Fruit fly (Drosophila melanogaster) ovary, adult (tissue): ENCODE data around the gene zetaCOP.

Experiments used
- CG17801 ChIP-seq: fragments of 200-800 bp; optimal IDR thresholded peaks from 2 replicates; lab custom pipeline; 2019; ENCODE audit warnings: missing biosample characterization, mild to moderate bottlenecking, missing genetic modification characterization, moderate library complexity; ENCODE audit not compliant: partially characterized antibody

zetaCOP gene

DNA sequence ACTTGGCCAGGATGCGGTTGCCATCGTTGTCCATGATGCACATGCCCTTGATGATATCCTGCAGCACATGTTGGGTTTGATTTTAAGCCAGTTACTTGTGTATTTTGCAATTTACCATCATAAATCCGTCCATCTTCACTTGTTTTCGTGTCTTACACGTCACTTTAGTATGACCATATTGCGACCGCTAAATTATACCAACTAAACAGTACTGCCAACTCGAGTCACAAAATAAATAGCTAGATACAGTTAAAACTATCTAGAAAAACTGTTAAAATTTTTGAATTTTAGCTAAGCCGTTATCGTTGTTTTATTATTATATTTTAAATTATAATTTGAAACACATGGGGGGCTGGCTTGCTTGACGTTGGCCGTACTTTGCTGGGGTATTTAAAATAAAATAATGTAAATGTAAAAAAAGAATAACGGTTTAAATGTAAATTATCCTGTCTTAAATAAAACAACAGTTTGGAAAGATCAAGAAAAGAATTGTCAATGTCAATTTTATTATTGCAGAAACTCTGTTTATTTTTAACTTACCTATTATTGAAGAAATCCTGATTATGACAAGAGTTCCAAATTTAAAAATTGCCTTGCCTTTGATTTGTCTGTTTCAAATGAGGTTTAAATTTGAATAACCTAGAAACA, at the start of gene zetaCOP, which contains the start of gene CG13032:
Gene zetaCOP (minus strand): TSS at position 189 of the 648 bp plus-strand sequence.
Gene CG13032 (plus strand): TSS at position 598 of the 648 bp plus-strand sequence.
- TF ChIP-seq CG17801 = peak; percentile 19

DNA sequence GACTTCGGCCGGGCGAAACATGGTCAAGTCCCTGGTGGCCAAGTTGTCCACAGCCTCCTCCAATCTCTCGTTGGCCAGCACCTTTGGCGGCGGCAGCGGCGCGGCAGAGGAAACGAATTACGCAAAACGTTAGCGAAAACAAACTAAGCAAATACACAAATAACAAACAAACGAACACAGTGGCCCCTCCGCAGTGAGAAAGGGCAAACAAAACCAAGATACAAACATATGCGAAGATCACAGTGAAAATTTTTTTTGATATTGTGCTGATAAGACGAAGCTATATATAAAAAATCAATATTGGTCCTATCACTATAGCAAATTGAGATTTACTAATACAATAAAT, 40.8 kb upstream of the zetaCOP start:
- no peak for TF ChIP-seq CG17801

DNA sequence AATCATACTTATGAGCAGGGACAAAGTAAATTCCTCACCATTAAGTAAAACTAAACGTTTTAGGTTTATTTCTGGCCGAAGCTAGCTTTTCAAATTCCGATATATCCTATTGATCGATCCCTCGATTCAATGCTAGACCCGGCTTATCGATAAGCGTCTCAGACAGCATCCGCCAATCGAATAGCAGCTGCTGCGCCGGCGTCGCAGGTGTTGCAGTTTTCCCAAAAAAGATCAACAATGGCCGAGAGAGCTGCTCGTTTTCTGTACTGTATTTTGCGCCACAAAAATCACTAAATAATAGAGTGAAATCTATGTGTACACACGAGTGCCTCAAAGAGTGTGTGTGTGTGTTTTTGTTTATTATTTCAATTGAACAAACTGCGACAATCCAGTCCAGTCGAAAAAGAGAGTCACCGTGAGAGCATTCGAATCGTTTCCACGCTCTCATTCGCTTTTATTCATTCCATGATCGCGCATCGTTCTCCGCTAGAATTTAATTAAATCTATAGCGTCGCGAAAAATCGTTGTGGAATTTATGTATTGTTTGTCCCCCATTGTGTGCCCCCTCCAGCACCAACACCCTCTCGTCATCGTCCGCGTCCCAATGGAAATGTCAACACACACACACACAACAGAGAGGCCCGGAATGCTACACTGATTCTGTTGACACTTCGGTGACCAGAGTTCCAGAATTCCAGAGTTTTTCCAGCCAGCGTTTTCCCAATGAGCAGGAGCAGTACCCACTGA, 40.3 kb upstream of the zetaCOP start:
- TF ChIP-seq CG17801 = no peak

DNA sequence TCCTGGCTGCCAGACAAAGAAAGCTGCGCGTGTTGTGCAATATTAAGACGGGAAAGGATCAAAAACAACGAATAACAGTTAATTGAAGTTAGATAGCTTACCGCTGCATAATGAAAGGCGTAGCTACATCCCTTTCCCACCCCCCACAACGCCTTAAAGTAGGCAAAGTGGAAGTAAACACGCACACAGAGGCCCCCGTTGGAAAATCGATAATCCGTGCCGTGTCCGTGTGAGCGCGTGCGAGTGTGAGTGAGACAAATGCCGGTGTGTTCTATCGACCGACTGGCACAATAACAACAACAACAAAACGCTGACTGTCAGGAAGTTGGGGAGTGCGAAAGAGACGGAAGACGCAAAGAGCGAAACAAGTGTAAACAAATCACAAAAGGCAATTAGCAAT, 39.0 kb upstream of the zetaCOP start:
- no peak for TF ChIP-seq CG17801

DNA sequence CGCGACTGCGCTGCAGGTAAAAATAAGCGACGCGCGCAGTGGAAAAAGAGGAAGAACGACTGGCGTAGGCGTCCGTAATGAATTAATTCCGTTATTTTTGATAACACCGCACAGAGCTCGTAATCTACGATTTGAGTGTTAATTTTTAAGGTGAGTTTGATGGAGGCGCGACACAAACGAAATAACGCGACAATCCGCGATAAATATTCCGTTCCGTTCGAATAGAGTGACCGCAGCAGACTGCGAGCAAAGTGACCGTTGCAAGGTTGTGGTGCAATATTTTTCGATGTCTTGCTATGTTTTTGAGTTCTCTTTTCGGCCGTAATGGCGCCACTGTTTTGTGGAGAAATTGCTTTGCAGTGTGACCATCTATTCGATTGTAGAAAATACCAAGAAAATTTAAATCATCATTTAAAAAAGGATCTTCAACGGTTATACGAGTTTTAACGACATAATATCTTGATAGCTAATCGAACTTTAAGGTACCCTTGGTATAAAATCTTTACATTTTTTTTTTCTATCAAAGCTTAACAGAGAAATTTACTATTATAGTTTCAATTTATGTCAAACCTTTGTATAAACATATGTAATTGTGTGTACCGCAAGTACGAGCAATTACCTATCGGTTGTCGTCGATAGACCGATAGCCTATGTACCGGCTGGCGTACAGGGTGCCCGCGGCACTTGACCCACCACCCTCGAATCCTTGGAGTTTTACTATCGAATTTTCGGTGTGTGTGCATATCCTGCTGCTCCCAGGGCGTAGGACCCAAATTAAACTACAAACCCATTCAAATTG, 38.3 kb upstream of the zetaCOP start, which contains the start of the genes CG43954, Lasp and Dab:
Gene CG43954 (minus strand): TSS at position 248 of the 799 bp plus-strand sequence.
Gene Lasp (minus strand): TSS at position 248 of the 799 bp plus-strand sequence.
Gene Dab (plus strand): TSS at position 697 of the 799 bp plus-strand sequence.
- TF ChIP-seq CG17801 = peak; percentile 63

DNA sequence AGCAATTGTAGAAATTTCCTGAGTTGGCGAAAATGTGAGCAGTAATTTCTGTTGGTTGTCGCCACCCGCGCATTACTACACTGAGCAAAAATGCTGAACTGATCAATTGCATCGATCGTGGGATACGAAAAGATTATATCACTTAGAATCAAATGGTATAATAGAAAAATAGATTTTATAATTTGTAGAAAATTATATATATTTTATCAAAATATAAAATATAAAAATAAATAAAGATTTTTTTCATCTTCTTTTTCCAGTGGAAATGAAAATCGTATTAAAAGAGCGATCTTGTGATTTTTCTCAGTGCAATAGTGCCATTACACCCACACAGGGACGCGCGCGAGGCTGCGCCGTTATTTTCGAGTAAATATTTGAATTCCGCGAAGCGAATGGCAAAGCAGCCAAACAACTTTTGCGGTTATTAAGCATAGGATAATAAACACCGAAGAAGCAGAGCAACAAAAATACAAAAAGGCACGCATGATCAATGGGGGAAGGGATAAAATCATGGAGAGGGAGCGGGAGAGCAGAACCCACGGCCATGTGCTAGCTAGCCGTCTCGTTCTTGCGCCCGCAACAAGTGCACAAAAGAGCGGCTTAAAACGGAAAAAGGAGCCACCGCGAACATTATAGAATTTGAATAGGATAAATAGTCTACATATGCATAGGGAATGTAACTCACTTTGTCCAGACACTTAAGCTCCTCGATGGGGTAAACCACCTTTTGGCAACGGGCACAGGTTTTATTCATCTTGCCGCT, 37.1 kb upstream of the zetaCOP start:
- peak; percentile 79 for TF ChIP-seq CG17801

DNA sequence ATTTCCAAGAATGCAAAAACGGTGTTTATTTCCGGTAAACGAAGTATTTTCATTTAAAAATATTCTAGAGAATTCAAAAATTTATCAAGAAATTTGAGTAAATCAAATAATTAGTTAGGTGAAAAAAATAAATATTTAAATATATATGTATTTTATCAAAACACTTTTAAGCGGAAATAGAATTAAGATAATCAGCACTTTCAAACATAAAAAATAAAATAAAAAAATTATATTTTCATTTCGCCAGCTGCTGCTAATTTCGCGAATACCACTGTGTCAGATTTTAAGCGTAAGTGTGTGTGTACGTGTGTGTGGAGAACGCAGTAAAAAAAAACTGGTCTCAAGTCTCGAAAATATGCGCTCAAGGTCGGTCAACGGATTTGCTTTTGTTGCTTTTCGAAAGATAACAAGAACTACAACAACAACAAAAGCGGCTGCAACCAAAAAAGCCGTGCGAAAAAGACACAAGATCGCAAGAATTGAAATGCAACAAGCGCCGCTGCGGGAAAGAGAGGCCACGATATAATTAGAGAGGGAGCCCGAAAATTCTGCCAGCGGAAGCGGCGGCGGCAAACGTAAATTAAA, 36.4 kb upstream of the zetaCOP start:
- peak; percentile 74 for TF ChIP-seq CG17801

DNA sequence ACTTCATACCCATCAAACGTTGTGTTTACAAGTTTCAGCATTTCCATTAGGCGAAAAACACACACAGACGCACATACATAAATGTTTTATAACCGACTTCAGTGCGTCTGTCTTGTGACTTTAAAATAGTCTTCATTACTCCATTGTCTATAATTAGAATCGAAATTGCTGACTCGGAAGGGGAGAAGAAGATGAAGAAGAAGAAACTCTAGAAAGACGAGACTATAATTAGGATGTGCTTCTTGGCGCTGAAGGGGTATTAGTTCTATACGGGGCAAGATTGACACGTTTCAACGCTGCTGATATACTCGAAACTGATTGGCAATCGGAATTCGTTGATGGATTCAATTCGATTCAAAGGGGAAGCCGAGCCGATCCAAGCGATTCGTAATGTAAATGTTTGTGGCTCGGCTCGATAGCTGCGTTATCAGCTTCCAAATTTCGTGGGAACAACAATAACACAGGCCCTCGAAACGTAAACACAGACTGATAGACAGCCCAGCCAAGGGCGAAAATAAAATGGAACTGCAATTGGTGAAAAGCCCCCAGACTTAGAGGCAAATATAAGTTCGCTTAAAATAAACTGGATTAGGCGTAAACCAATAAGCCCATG, 35.5 kb upstream of the zetaCOP start:
- no peak for TF ChIP-seq CG17801

DNA sequence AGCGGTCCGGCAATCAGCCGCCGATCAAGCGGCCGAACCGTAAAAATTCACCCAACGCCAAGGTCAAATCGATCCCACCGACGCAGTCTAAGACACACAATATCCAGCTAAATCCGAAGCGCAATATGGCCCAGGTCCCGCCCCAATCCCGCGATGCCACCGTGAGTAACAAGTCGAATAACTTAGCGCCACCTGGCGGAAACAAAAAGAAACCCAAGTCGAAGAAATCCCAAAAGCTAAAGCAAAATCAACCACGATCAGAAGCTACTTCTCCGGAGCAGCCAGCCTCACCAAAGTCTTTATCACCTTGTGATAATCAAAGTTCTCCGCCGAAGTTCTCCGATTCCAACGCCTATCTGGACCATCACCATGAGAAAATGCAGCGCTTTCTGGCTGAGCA, 32.3 kb upstream of the zetaCOP start:
- no peak for TF ChIP-seq CG17801

DNA sequence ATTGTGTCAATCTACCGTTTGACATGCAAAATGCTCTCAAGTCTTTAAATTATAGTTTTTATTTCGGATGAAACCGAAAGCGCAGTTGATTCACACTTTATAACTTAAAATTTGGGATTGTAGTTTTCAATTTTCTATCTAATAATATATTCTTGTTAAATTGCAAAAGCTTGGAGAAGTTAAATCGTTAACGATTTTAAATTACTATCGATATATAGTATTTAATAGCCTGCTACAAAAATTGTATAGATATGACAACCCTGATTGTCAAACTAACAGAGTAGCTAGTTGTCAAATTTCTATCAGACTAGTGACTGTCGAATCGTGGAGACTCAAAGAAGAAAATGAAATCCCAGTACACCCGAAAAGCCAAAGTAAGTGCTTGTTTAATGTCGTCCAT, 31.3 kb upstream of the zetaCOP start, which contains the start of gene CG9692:
Gene CG9692 (plus strand): TSS at position 301 of the 400 bp plus-strand sequence.
- TF ChIP-seq CG17801 = no peak

DNA sequence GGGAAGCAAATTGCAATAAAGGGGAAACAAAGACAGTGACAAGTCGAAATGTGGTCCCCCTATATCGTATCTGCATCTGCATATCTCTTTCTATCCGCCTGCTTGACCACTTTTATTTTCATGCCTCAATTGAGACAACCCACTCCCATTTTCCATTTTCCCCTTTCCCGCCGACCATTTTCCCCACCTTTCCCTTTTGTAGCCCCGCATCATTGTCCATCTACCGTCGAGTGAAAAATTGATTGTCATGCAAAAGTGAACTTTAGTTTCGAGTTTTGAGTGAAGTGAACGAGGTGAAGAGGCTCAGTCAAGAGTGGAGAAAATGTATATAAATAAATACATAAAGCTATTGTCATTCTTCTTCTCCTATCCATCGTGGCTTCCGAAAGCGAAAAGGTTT, 30.9 kb upstream of the zetaCOP start:
- TF ChIP-seq CG17801 = no peak

DNA sequence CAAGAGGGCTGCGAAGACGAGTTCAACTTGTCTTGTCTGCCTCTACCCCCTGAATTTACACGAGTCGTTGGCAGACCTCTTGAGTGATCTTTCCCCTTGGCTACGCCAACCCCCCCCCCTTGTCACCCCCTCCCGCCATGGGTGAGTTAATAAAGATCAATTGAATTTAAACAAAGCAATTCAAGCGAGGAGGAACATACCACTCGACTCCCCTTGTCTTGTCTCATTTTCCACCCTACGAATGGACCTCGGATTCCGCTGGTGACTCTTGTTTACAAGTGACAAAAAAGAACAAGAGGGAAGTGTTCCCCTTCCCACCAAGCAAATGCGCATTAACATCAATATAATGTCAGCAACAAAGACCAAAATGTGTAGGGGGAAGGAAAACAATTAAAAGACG, 29.5 kb upstream of the zetaCOP start:
- TF ChIP-seq CG17801 = no peak

DNA sequence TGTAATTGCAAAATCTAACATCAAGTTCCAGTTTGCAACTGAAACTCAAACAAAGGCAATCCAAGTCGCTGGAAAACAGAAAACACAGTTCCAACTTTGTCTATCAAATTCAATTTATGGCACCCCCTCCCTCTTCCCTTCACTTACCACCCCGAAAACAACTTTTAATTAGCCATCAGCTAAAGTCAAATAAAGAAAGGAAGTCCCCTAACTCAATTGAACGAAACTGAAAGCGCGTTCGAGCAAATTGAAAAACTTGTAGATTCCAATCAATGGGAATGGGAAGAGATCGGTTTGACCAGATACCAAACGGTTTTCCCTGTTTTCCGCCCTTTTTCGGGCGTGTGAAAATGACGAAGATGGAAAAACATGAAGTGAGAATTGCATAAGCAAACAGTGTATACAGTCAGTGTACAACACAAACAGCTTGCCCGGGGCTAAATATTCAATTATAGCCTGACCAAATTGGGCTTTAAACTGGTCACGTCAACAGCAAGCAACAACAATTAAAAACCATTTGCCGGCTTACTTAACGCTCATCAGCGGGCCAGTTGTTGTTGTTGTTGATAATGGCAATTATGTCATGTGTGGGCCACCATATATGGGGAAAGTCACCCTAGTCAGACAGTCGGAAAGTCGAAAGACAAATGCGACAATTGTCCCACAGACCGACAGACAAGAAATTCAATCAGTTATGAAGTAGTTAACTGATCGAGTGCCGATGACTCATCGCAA, 26.1 kb upstream of the zetaCOP start:
- TF ChIP-seq CG17801 = no peak

DNA sequence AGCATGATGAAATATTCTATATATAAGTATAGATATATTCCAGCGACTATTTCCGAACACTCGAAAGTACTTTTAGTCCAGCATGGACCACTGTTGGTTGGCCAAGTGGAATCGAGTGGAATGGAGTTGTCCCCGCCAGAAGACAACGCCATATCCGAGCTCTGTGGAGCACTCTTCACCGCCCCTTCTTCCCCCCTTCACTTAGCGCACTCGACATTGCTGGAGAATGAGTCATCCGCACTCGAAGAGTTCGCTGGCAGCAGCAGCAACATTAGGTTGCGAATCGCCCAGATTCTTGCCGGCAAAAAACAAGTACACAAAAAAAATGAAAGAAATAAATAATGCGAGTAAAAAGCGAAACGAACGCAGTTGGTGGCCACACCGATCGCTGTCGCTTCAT, 24.7 kb upstream of the zetaCOP start:
- no peak for TF ChIP-seq CG17801

DNA sequence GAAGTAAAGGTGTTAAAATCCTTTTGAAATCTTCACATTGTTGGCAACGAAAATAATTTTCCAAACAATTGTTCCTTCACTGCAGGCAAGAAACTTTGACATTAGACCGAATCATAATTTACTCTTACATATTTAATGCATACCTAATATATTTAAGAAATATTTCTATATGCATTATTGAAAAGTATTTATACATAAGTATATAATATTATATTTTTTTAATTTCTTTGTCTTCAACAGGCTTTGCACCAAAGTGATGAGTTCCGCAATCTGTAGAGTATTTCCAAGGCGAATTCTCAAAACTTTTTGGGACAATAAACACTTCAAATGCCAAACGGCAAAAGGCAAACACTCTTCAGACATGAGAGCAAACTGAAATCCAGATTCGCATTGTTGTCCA, 23.7 kb upstream of the zetaCOP start:
- TF ChIP-seq CG17801 = peak; percentile 4
